Worm (Caenorhabditis elegans) whole organism, L4 larva: ENCODE measurements around the gene F54F7.3.
A peak's percentile ranks its signal among the peaks of the same experiment; 100 is the strongest.

Experiments used
- D1046.2 ChIP-seq: fragments of 200-800 bp; sonication (Bioruptor generic); IDR thresholded peaks from 2 replicates; pipeline ENCODE4 v1.3.6; 2022; ENCODE audit warnings: missing genetic modification characterization, missing compliant biosample characterization
- R02D3.7 ChIP-seq: fragments of 150-350 bp; sonication (generic microtip); optimal IDR thresholded peaks from 3 replicates; lab custom pipeline; 2014; ENCODE audit warnings: missing biosample characterization, missing genetic modification characterization
- Y48G9A.11 ChIP-seq: fragments of 200-800 bp; sonication (Bioruptor generic); IDR thresholded peaks from 2 replicates; pipeline ENCODE4 v1.3.6; 2022; ENCODE audit warnings: missing genetic modification reagents, missing genetic modification characterization, missing compliant biosample characterization
- aha-1 ChIP-seq: fragments of 150-350 bp; peaks from one replicate; lab custom pipeline; 2014; ENCODE audit warnings: missing biosample characterization, missing genetic modification characterization
- arid-1 ChIP-seq: fragments of 200-800 bp; sonication (Bioruptor generic); conservative IDR thresholded peaks from 2 replicates; pipeline ENCODE4 v1.3.6; 2022; ENCODE audit warnings: missing genetic modification reagents, missing genetic modification characterization, missing compliant biosample characterization
- ceh-62 ChIP-seq: sonication (generic microtip); optimal IDR thresholded peaks from 2 replicates; lab custom pipeline; 2017; ENCODE audit warnings: missing biosample characterization, missing genetic modification characterization
- ceh-82 ChIP-seq: sonication (generic microtip); optimal IDR thresholded peaks from 2 replicates; lab custom pipeline; 2017; ENCODE audit warnings: missing biosample characterization, missing genetic modification characterization
- ces-1 ChIP-seq: fragments of 150-350 bp; sonication (generic microtip); optimal IDR thresholded peaks from 4 replicates; lab custom pipeline; 2014; ENCODE audit warnings: missing biosample characterization, missing genetic modification reagents, missing genetic modification characterization
- ctbp-1 ChIP-seq: fragments of 200-800 bp; sonication (Bioruptor generic); IDR thresholded peaks from 2 replicates; pipeline ENCODE4 v1.3.6; 2022; ENCODE audit warnings: missing genetic modification reagents, missing genetic modification characterization, missing compliant biosample characterization
- daf-19 ChIP-seq: fragments of 200-800 bp; sonication (Bioruptor generic); conservative IDR thresholded peaks from 2 replicates; pipeline ENCODE4 v1.3.6; 2022; ENCODE audit warnings: missing genetic modification characterization, missing compliant biosample characterization
- dmd-6 ChIP-seq: fragments of 200-800 bp; sonication (Bioruptor generic); IDR thresholded peaks from 2 replicates; pipeline ENCODE4 v1.3.6; 2022; ENCODE audit warnings: missing genetic modification reagents, missing genetic modification characterization, missing compliant biosample characterization
- duxl-1 ChIP-seq: sonication (generic microtip); optimal IDR thresholded peaks from 2 replicates; lab custom pipeline; 2016; ENCODE audit warnings: mild to moderate bottlenecking, missing genetic modification characterization, moderate library complexity, missing compliant biosample characterization; ENCODE audit not compliant: poor library complexity
- egl-27 ChIP-seq: sonication (generic microtip); optimal IDR thresholded peaks from 3 replicates; lab custom pipeline; 2017; ENCODE audit warnings: missing biosample characterization, missing genetic modification reagents, missing genetic modification characterization
- jun-1 ChIP-seq: fragments of 150-350 bp; optimal IDR thresholded peaks from 2 replicates; lab custom pipeline; 2014; ENCODE audit warnings: missing biosample characterization, missing genetic modification reagents, missing genetic modification characterization
- lin-13 ChIP-seq: fragments of 150-350 bp; optimal IDR thresholded peaks from 2 replicates; lab custom pipeline; 2014; ENCODE audit warnings: missing biosample characterization, missing genetic modification reagents, missing genetic modification characterization
- lin-29 ChIP-seq: fragments of 200-800 bp; sonication (Bioruptor generic); IDR thresholded peaks from 2 replicates; pipeline ENCODE4 v1.3.6; 2022; ENCODE audit warnings: missing genetic modification reagents, missing genetic modification characterization, missing compliant biosample characterization
- lin-38 ChIP-seq: fragments of 200-800 bp; sonication (Bioruptor generic); IDR thresholded peaks from 2 replicates; pipeline ENCODE4 v1.3.6; 2022; ENCODE audit warnings: missing genetic modification reagents, missing genetic modification characterization, missing compliant biosample characterization
- lsy-2 ChIP-seq, 2 experiments: fragments of 150-350 bp in 1 of 2; sonication (generic microtip) in 1 of 2; optimal IDR thresholded peaks; 2 replicates each; lab custom pipeline; 2014 to 2017; ENCODE audit warnings: missing biosample characterization in 2 of 2, missing genetic modification characterization in 2 of 2
- madf-5 ChIP-seq, 2 experiments: fragments of 200-800 bp; sonication (Bioruptor generic); IDR thresholded peaks; 2 replicates each; pipeline ENCODE4 v1.3.6; 2022; ENCODE audit warnings: missing compliant biosample characterization in 2 of 2, missing genetic modification characterization in 2 of 2
- madf-9 ChIP-seq: fragments of 200-800 bp; sonication (Bioruptor generic); conservative IDR thresholded peaks from 2 replicates; pipeline ENCODE4 v1.3.6; 2022; ENCODE audit warnings: missing genetic modification reagents, missing genetic modification characterization, missing compliant biosample characterization
- mdl-1 ChIP-seq, 2 experiments: fragments of 150-350 bp in 1 of 2; sonication (generic microtip) in 1 of 2; optimal IDR thresholded peaks; 2 replicates each; lab custom pipeline; 2014 to 2017; ENCODE audit warnings: missing biosample characterization in 2 of 2, missing genetic modification characterization in 2 of 2
- mdt-29 ChIP-seq: fragments of 200-800 bp; sonication (Bioruptor generic); IDR thresholded peaks from 2 replicates; pipeline ENCODE4 v1.3.6; 2022; ENCODE audit warnings: missing genetic modification reagents, missing genetic modification characterization, missing compliant biosample characterization
- mep-1 ChIP-seq: fragments of 150-350 bp; sonication (generic microtip); optimal IDR thresholded peaks from 3 replicates; lab custom pipeline; 2014; ENCODE audit warnings: missing biosample characterization, missing genetic modification characterization
- mes-2 ChIP-seq: sonication (generic microtip); optimal IDR thresholded peaks from 2 replicates; lab custom pipeline; 2016; ENCODE audit warnings: missing genotype, mild to moderate bottlenecking, missing genetic modification characterization, missing compliant biosample characterization; ENCODE audit not compliant: poor library complexity, severe bottlenecking
- nhr-11 ChIP-seq: fragments of 150-350 bp; optimal IDR thresholded peaks from 2 replicates; lab custom pipeline; 2014; ENCODE audit warnings: missing biosample characterization, missing genetic modification characterization
- nhr-25 ChIP-seq: sonication (generic microtip); optimal IDR thresholded peaks from 2 replicates; lab custom pipeline; 2017; ENCODE audit warnings: missing genetic modification characterization, mild to moderate bottlenecking, missing compliant biosample characterization, antibody characterized with exemption, moderate library complexity, borderline replicate concordance; ENCODE audit not compliant: insufficient read depth
- nhr-28 ChIP-seq: fragments of 150-350 bp; optimal IDR thresholded peaks from 2 replicates; lab custom pipeline; 2014; ENCODE audit warnings: missing biosample characterization, missing genetic modification characterization
- nhr-42 ChIP-seq: fragments of 200-800 bp; sonication (Bioruptor generic); IDR thresholded peaks from 2 replicates; pipeline ENCODE4 v1.3.6; 2022; ENCODE audit warnings: missing genetic modification characterization, missing compliant biosample characterization
- nhr-76 ChIP-seq: fragments of 150-350 bp; optimal IDR thresholded peaks from 2 replicates; lab custom pipeline; 2014; ENCODE audit warnings: missing biosample characterization, missing genetic modification characterization
- pha-4 ChIP-seq, 2 experiments: fragments of 150-350 bp in 1 of 2; fragments of 200-800 bp in 1 of 2; sonication (Bioruptor generic) in 1 of 2; IDR thresholded peaks in 1 of 2; optimal IDR thresholded peaks in 1 of 2; 2 replicates each; pipeline versions ENCODE4 v1.3.6 to Lab custom; 2014 to 2022; ENCODE audit warnings: missing genetic modification characterization in 2 of 2, missing genetic modification reagents in 2 of 2, missing biosample characterization in 1 of 2, missing compliant biosample characterization in 1 of 2
- rbr-2 ChIP-seq: sonication (generic microtip); optimal IDR thresholded peaks from 2 replicates; lab custom pipeline; 2016; ENCODE audit warnings: missing genotype, missing genetic modification characterization, missing compliant biosample characterization
- sdz-12 ChIP-seq: fragments of 200-800 bp; sonication (Bioruptor generic); optimal IDR thresholded peaks from 2 replicates; lab custom pipeline; 2018; ENCODE audit warnings: mild to moderate bottlenecking, missing genetic modification characterization, missing compliant biosample characterization
- snpc-4 ChIP-seq: fragments of 150-350 bp; optimal IDR thresholded peaks from 2 replicates; lab custom pipeline; 2014; ENCODE audit warnings: missing biosample characterization, missing genetic modification characterization
- unc-39 ChIP-seq: sonication (generic microtip); optimal IDR thresholded peaks from 2 replicates; lab custom pipeline; 2017; ENCODE audit warnings: missing biosample characterization, missing genetic modification characterization
- unc-62 ChIP-seq, 3 experiments: fragments of 150-350 bp in 1 of 3; sonication (generic microtip); optimal IDR thresholded peaks in 2 of 3; peaks in 1 of 3; 1 replicate in 1 of 3; 2 replicates in 2 of 3; lab custom pipeline; 2014 to 2017; ENCODE audit warnings: missing biosample characterization in 3 of 3, missing genetic modification characterization in 3 of 3, missing genetic modification reagents in 3 of 3, missing genotype in 1 of 3
- vab-7 ChIP-seq: fragments of 200-800 bp; sonication (Bioruptor generic); IDR thresholded peaks from 2 replicates; pipeline ENCODE4 v1.3.6; 2022; ENCODE audit warnings: missing genetic modification reagents, missing genetic modification characterization, missing compliant biosample characterization

F54F7.3 gene

ce11 chrX:11848618-11849017, 1.4 kb downstream of the F54F7.3 start, which contains the start of gene F54F7.9:
TSS of gene F54F7.9 (minus strand) at chrX:11848718.
- no peak for TF ChIP-seq lsy-2 (tag; optimal IDR thresholded peaks at IDR 0.05; lab: Kevin White, UChicago)

DNA sequence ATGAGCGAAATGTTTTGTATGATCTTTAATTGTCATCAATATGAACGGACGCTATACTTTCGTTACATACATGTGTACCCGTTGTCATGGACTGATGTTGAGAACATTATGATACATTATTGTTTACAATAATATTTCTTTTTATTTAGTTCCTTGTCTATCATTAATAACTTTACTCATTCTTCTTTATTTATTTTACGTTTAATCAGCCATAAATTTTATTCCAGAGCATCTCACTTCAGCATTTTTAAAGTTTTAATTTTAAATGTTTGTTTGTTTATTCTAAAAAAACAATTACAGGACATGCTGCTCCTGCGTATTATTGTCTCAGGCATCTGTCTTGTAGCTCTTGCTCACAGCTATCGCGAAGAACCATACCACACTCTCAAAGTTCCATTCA, 6.6 kb downstream of the F54F7.3 start, which contains the start of gene F54F7.2:
Gene F54F7.2 (plus strand): TSS at position 301 of the 400 bp plus-strand sequence.
- TF ChIP-seq nhr-76 (tag; lab: Kevin White, UChicago) (no peak), aha-1 (tag; lab: Kevin White, UChicago) (no peak), lin-38 (no peak), unc-39 (tag; lab: Kevin White, UChicago) (no peak), mdl-1 (tag; optimal IDR thresholded peaks at IDR 0.05; lab: Kevin White, UChicago) (no peak), ctbp-1 (GFP tag; lab: Robert Waterston, UW) (no peak), snpc-4 (tag; lab: Kevin White, UChicago) (no peak), vab-7 (no peak), egl-27 (tag; lab: Kevin White, UChicago) (no peak), Y48G9A.11 (GFP tag; lab: Robert Waterston, UW) (no peak), mdt-29 (no peak), lin-13 (GFP tag; lab: Kevin White, UChicago) (no peak), sdz-12 (GFP tag; lab: Kevin White, UChicago) (no peak), nhr-28 (tag; lab: Kevin White, UChicago) (no peak), madf-9 (GFP tag; lab: Robert Waterston, UW) (no peak), R02D3.7 (tag; lab: Kevin White, UChicago) (no peak)

- no peak for TF ChIP-seq mdt-29
- TF ChIP-seq dmd-6 (GFP tag; lab: Robert Waterston, UW): no peak
- TF ChIP-seq unc-39 (tag; lab: Kevin White, UChicago): no peak
- no peak for TF ChIP-seq daf-19 (GFP tag; lab: Robert Waterston, UW)
- no peak for TF ChIP-seq mes-2 (tag; lab: Kevin White, UChicago)
- no peak for TF ChIP-seq pha-4 (GFP tag; IDR thresholded peaks at IDR 0.05; lab: Robert Waterston, UW)
- no peak for TF ChIP-seq pha-4 (tag; optimal IDR thresholded peaks at IDR 0.05; lab: Kevin White, UChicago)
- TF ChIP-seq arid-1: no peak
- TF ChIP-seq ceh-62: no peak
- TF ChIP-seq mdl-1 (tag; optimal IDR thresholded peaks at IDR 0.05; lab: Kevin White, UChicago): no peak
- no peak for TF ChIP-seq lin-29
- TF ChIP-seq mep-1 (tag; lab: Kevin White, UChicago): no peak
- TF ChIP-seq ceh-82 (tag; lab: Kevin White, UChicago): no peak
- no peak for TF ChIP-seq jun-1 (tag; lab: Kevin White, UChicago)
- TF ChIP-seq lsy-2 (tag; optimal IDR thresholded peaks at IDR 0.05; lab: Kevin White, UChicago): no peak
- TF ChIP-seq ces-1 (GFP tag; lab: Kevin White, UChicago): no peak
- TF ChIP-seq nhr-25 (tag; lab: Kevin White, UChicago): no peak
- TF ChIP-seq nhr-42 (GFP tag; lab: Robert Waterston, UW): no peak
- TF ChIP-seq nhr-11: no peak
- no peak for TF ChIP-seq duxl-1
- no peak for TF ChIP-seq rbr-2 (tag; lab: Kevin White, UChicago)
Measured at ce11 chrX:11837378-11837777, 12.6 kb downstream of the F54F7.3 start, which contains the start of gene taf-7.1. TSS of gene taf-7.1 (minus strand) at chrX:11837478.

ce11 chrX:11828661-11829060, 21.3 kb downstream of the F54F7.3 start:
- TF ChIP-seq D1046.2 (GFP tag; lab: Robert Waterston, UW) (no peak), madf-5 (GFP tag; IDR thresholded peaks at IDR 0.05; lab: Robert Waterston, UW) (no peak), unc-62 (GFP tag; optimal IDR thresholded peaks at IDR 0.05 in 1 of 2; lab: Kevin White, UChicago) (peak in 1 of 2 experiments; percentile 92), unc-62 (tag; optimal IDR thresholded peaks at IDR 0.05; lab: Kevin White, UChicago) (no peak)
